Fruit fly (Drosophila melanogaster): ENCODE results near the gene kud.

- TF ChIP-seq CG15336 (GFP tag; IDR thresholded peaks at IDR 0.05), result no peak
- TF ChIP-seq eg (GFP tag; IDR thresholded peaks at IDR 0.05), result no peak
- no peak for TF ChIP-seq CG8119 (GFP tag; IDR thresholded peaks at IDR 0.05)
These were observed 4.3 kb downstream of the kud start for dm6 chr3L:16840540-16840939.
